Worm (Caenorhabditis elegans): ENCODE results near the gene R09E10.2.

R09E10.2 gene

ce11 chrIV:10344621-10345020 is 26.5 kb upstream of the R09E10.2 start (continued):
- TF ChIP-seq zip-4 (GFP tag; optimal IDR thresholded peaks at IDR 0.05) (no peak), nhr-11 (tag; optimal IDR thresholded peaks at IDR 0.05) (no peak), zag-1 (tag; optimal IDR thresholded peaks at IDR 0.05) (no peak), nhr-237 (tag; optimal IDR thresholded peaks at IDR 0.05) (no peak), skn-1 (tag; optimal IDR thresholded peaks at IDR 0.05) (no peak), egl-27 (tag; optimal IDR thresholded peaks at IDR 0.05) (no peak), ceh-90 (tag; optimal IDR thresholded peaks at IDR 0.05) (no peak), swsn-7 (tag; optimal IDR thresholded peaks at IDR 0.05) (peak; percentile 46), nhr-47 (tag; optimal IDR thresholded peaks at IDR 0.05) (no peak), rnt-1 (tag; optimal IDR thresholded peaks at IDR 0.05) (peak; percentile 70), lin-13 (GFP tag; optimal IDR thresholded peaks at IDR 0.05) (no peak), ceh-88 (GFP tag; IDR thresholded peaks at IDR 0.05) (no peak), C34B4.2 (tag; optimal IDR thresholded peaks at IDR 0.05) (no peak), nhr-20 (tag; optimal IDR thresholded peaks at IDR 0.05) (no peak), jun-1 (tag; optimal IDR thresholded peaks at IDR 0.05) (no peak), isw-1 (GFP tag; IDR thresholded peaks at IDR 0.05) (no peak), nhr-77 (tag; optimal IDR thresholded peaks at IDR 0.05) (no peak), unc-98 (GFP tag; IDR thresholded peaks at IDR 0.05) (no peak), blmp-1 (tag; optimal IDR thresholded peaks at IDR 0.05) (no peak), hlh-4 (tag; optimal IDR thresholded peaks at IDR 0.05) (no peak), snpc-4 (tag; optimal IDR thresholded peaks at IDR 0.05) (no peak), C04F5.9 (tag; optimal IDR thresholded peaks at IDR 0.05) (no peak), C16A3.4 (tag; optimal IDR thresholded peaks at IDR 0.05) (no peak), mdl-1 (tag; optimal IDR thresholded peaks at IDR 0.05) (no peak), aly-2 (tag; optimal IDR thresholded peaks at IDR 0.05) (no peak), ztf-4 (tag; optimal IDR thresholded peaks at IDR 0.05) (no peak), grh-1 (GFP tag; IDR thresholded peaks at IDR 0.05) (no peak), pag-3 (tag; optimal IDR thresholded peaks at IDR 0.05; ENCODE audit: borderline replicate concordance, insufficient read depth) (no peak), F16B12.6 (tag; optimal IDR thresholded peaks at IDR 0.05) (no peak), mep-1 (tag; optimal IDR thresholded peaks at IDR 0.05) (peak; percentile 61), sox-4 (tag; optimal IDR thresholded peaks at IDR 0.05) (no peak), nhr-12 (tag; optimal IDR thresholded peaks at IDR 0.05) (no peak), pax-3 (tag; optimal IDR thresholded peaks at IDR 0.05) (no peak), dsc-1 (tag; optimal IDR thresholded peaks at IDR 0.05) (peak; percentile 24), efl-3 (GFP tag; optimal IDR thresholded peaks at IDR 0.05) (no peak), aha-1 (tag; optimal IDR thresholded peaks at IDR 0.05) (no peak)

DNA sequence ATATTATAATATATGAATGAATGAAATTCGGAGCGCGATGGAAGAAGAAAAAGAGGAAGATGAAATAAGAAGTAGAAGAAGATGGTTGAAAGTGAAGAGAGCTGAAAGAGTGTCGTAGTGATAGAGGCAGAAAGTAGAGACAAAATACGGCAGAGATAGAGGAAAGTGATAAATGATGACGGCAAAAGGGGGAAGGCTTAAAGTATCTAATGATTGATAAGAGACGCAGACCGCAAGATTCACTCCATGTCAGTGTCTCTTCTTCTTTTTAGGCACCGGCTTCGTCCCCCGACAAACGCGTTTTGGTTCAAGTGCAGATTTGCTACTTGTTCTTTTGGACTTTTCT is 24.2 kb upstream of the R09E10.2 start:
- TF ChIP-seq egl-13 (tag; optimal IDR thresholded peaks at IDR 0.05): peak; percentile 75
- TF ChIP-seq mef-2 (tag; optimal IDR thresholded peaks at IDR 0.05): no peak
- TF ChIP-seq tbx-2 (tag; optimal IDR thresholded peaks at IDR 0.05): peak; percentile 9
- peak in 3 of 6 experiments; percentile 39 to 90 (median 60) for TF ChIP-seq elt-3 (tag; optimal IDR thresholded peaks at IDR 0.05)
- peak; percentile 67 for TF ChIP-seq nhr-47 (tag; optimal IDR thresholded peaks at IDR 0.05)
- peak; percentile 68 for TF ChIP-seq nhr-85 (tag)
- TF ChIP-seq sup-37 (GFP tag; optimal IDR thresholded peaks at IDR 0.05): peak; percentile 2
- peak in 1 of 2 experiments; percentile 45 for TF ChIP-seq mdl-1 (tag; optimal IDR thresholded peaks at IDR 0.05)
- TF ChIP-seq nhr-77 (tag; optimal IDR thresholded peaks at IDR 0.05): peak; percentile 39
- TF ChIP-seq efl-1 (optimal IDR thresholded peaks at IDR 0.05): peak; percentile 28 to 33
- TF ChIP-seq efl-1 (GFP tag; optimal IDR thresholded peaks at IDR 0.05 in 1 of 2): peak in 1 of 2 experiments; percentile 93
- TF ChIP-seq hlh-4 (tag; optimal IDR thresholded peaks at IDR 0.05): no peak
- TF ChIP-seq nhr-20 (tag; optimal IDR thresholded peaks at IDR 0.05): peak; percentile 71
- TF ChIP-seq lin-14 (GFP tag; optimal IDR thresholded peaks at IDR 0.05): peak; percentile 80
- peak; percentile 46 for TF ChIP-seq C16A3.4 (tag; optimal IDR thresholded peaks at IDR 0.05)
- TF ChIP-seq lin-13 (GFP tag; optimal IDR thresholded peaks at IDR 0.05): peak; percentile 8
- TF ChIP-seq elt-2 (tag; optimal IDR thresholded peaks at IDR 0.05): peak; percentile 91
- TF ChIP-seq nhr-90 (tag; optimal IDR thresholded peaks at IDR 0.05; ENCODE audit: poor library complexity): peak; percentile 58
- TF ChIP-seq lin-39 (tag; optimal IDR thresholded peaks at IDR 0.05): peak; percentile 67
- TF ChIP-seq unc-86 (tag; optimal IDR thresholded peaks at IDR 0.05): no peak
- peak; percentile 64 for TF ChIP-seq swsn-7 (tag; optimal IDR thresholded peaks at IDR 0.05)
- peak; percentile 13 for TF ChIP-seq xbp-1 (tag; optimal IDR thresholded peaks at IDR 0.05)
- TF ChIP-seq Y116A8C.19 (tag; optimal IDR thresholded peaks at IDR 0.05; ENCODE audit: borderline replicate concordance): no peak
- TF ChIP-seq lin-35 (GFP tag; optimal IDR thresholded peaks at IDR 0.05): peak in 1 of 2 experiments; percentile 50
- TF ChIP-seq nhr-11 (tag; optimal IDR thresholded peaks at IDR 0.05): peak; percentile 41
- TF ChIP-seq dpl-1 (GFP tag; optimal IDR thresholded peaks at IDR 0.05): peak in 1 of 3 experiments; percentile 5
- TF ChIP-seq sox-4 (tag; optimal IDR thresholded peaks at IDR 0.05): peak; percentile 32

Data from whole organism, L1 larva.